Worm (Caenorhabditis elegans): ENCODE data around the gene F07B10.7.

ce11 chrV:11251798-11252197, 8.7 kb downstream of the F07B10.7 start:
- no peak for TF ChIP-seq him-1 (tag; optimal IDR thresholded peaks at IDR 0.05)
- TF ChIP-seq W03F9.2 (tag; optimal IDR thresholded peaks at IDR 0.05) = no peak
- no peak for TF ChIP-seq dao-5 (tag; optimal IDR thresholded peaks at IDR 0.05)

All from whole organism, L4/young adult.